Worm (Caenorhabditis elegans) whole organism, L2 larva: Measurements from ENCODE around the gene dsl-3.
"Not testable (repeated sequence)": the region's sequence is repeated elsewhere in the genome, so short reads cannot be mapped to it uniquely, and the experiment has no call there.

Experiments used
- C34F6.9 ChIP-seq: fragments of 150-350 bp; optimal IDR thresholded peaks from 2 replicates; lab custom pipeline; 2014; ENCODE audit warnings: missing biosample characterization, missing genetic modification characterization
- R02D3.7 ChIP-seq: fragments of 150-350 bp; optimal IDR thresholded peaks from 2 replicates; lab custom pipeline; 2014; ENCODE audit warnings: missing biosample characterization, missing genetic modification characterization
- Y55F3AM.14 ChIP-seq: fragments of 200-800 bp; sonication (Bioruptor generic); optimal IDR thresholded peaks from 2 replicates; lab custom pipeline; 2018; ENCODE audit warnings: mild to moderate bottlenecking, missing genetic modification characterization, missing compliant biosample characterization
- ZK546.5 ChIP-seq: sonication (generic microtip); optimal IDR thresholded peaks from 2 replicates; lab custom pipeline; 2017; ENCODE audit warnings: missing biosample characterization, missing genetic modification characterization
- alr-1 ChIP-seq: fragments of 150-350 bp; optimal IDR thresholded peaks from 2 replicates; lab custom pipeline; 2014; ENCODE audit warnings: missing biosample characterization, missing genetic modification characterization
- aly-2 ChIP-seq: fragments of 150-350 bp; optimal IDR thresholded peaks from 2 replicates; lab custom pipeline; 2014; ENCODE audit warnings: missing biosample characterization, missing genetic modification characterization
- ceh-82 ChIP-seq: fragments of 150-350 bp; optimal IDR thresholded peaks from 2 replicates; lab custom pipeline; 2014; ENCODE audit warnings: missing biosample characterization, missing genetic modification characterization
- crh-2 ChIP-seq: sonication (generic microtip); optimal IDR thresholded peaks from 2 replicates; lab custom pipeline; 2017; ENCODE audit warnings: missing biosample characterization, missing genetic modification characterization
- dmd-4 ChIP-seq: sonication (generic microtip); optimal IDR thresholded peaks from 2 replicates; lab custom pipeline; 2017; ENCODE audit warnings: missing biosample characterization, missing genetic modification characterization
- egl-27 ChIP-seq: sonication (generic microtip); optimal IDR thresholded peaks from 3 replicates; lab custom pipeline; 2017; ENCODE audit warnings: missing biosample characterization, missing genetic modification reagents, missing genetic modification characterization
- elt-1 ChIP-seq: fragments of 150-350 bp; optimal IDR thresholded peaks from 2 replicates; lab custom pipeline; 2014; ENCODE audit warnings: missing biosample characterization, missing genetic modification characterization
- elt-3 ChIP-seq: sonication (generic microtip); optimal IDR thresholded peaks from 2 replicates; lab custom pipeline; 2017; ENCODE audit warnings: missing biosample characterization, missing genetic modification characterization
- fos-1 ChIP-seq: fragments of 150-350 bp; optimal IDR thresholded peaks from 2 replicates; lab custom pipeline; 2014; ENCODE audit warnings: missing biosample characterization, missing genetic modification characterization
- gmeb-1 ChIP-seq: fragments of 150-350 bp; optimal IDR thresholded peaks from 2 replicates; lab custom pipeline; 2014; ENCODE audit warnings: missing biosample characterization, missing genetic modification characterization
- lin-11 ChIP-seq: fragments of 150-350 bp; sonication (generic microtip); optimal IDR thresholded peaks from 2 replicates; lab custom pipeline; 2014; ENCODE audit warnings: missing biosample characterization, missing genetic modification characterization, inconsistent platforms, mixed read lengths
- lin-13 ChIP-seq: fragments of 150-350 bp; optimal IDR thresholded peaks from 2 replicates; lab custom pipeline; 2014; ENCODE audit warnings: missing biosample characterization, missing genetic modification reagents, missing genetic modification characterization
- lsy-2 ChIP-seq, 2 experiments: fragments of 150-350 bp in 1 of 2; sonication (generic microtip) in 1 of 2; optimal IDR thresholded peaks; 2 replicates each; lab custom pipeline; 2014 to 2017; ENCODE audit warnings: missing biosample characterization in 2 of 2, missing genetic modification characterization in 2 of 2
- mbf-1 ChIP-seq: sonication (generic microtip); optimal IDR thresholded peaks from 2 replicates; lab custom pipeline; 2017; ENCODE audit warnings: missing biosample characterization, missing genetic modification characterization
- mdl-1 ChIP-seq, 2 experiments: fragments of 150-350 bp in 1 of 2; sonication (generic microtip) in 1 of 2; optimal IDR thresholded peaks; 2 replicates each; lab custom pipeline; 2017; ENCODE audit warnings: missing biosample characterization in 2 of 2, missing genetic modification characterization in 2 of 2
- nhr-10 ChIP-seq: sonication (generic microtip); optimal IDR thresholded peaks from 2 replicates; lab custom pipeline; 2017; ENCODE audit warnings: missing biosample characterization, missing genetic modification characterization
- nhr-11 ChIP-seq: fragments of 150-350 bp; optimal IDR thresholded peaks from 2 replicates; lab custom pipeline; 2014; ENCODE audit warnings: missing biosample characterization, missing genetic modification characterization
- nhr-129 ChIP-seq: fragments of 150-350 bp; optimal IDR thresholded peaks from 2 replicates; lab custom pipeline; 2014; ENCODE audit warnings: missing biosample characterization, missing genetic modification characterization
- nhr-21 ChIP-seq: fragments of 150-350 bp; optimal IDR thresholded peaks from 2 replicates; lab custom pipeline; 2014; ENCODE audit warnings: missing biosample characterization, missing genetic modification characterization
- nhr-23 ChIP-seq: fragments of 150-350 bp; optimal IDR thresholded peaks from 2 replicates; lab custom pipeline; 2014; ENCODE audit warnings: missing biosample characterization, missing genetic modification reagents, missing genetic modification characterization
- nhr-237 ChIP-seq: fragments of 150-350 bp; optimal IDR thresholded peaks from 2 replicates; lab custom pipeline; 2014; ENCODE audit warnings: missing biosample characterization, missing genetic modification characterization
- nhr-25 ChIP-seq: fragments of 150-350 bp; sonication (generic microtip); optimal IDR thresholded peaks from 3 replicates; lab custom pipeline; 2014; ENCODE audit warnings: missing biosample characterization, missing genetic modification characterization
- sem-4 ChIP-seq: fragments of 150-350 bp; optimal IDR thresholded peaks from 2 replicates; lab custom pipeline; 2014; ENCODE audit warnings: missing biosample characterization, missing genetic modification reagents, missing genetic modification characterization
- skn-1 ChIP-seq: sonication (generic microtip); optimal IDR thresholded peaks from 2 replicates; lab custom pipeline; 2017; ENCODE audit warnings: missing biosample characterization, missing genetic modification characterization
- sma-9 ChIP-seq, 2 experiments: fragments of 150-350 bp in 1 of 2; sonication (generic microtip) in 1 of 2; optimal IDR thresholded peaks; 2 replicates each; lab custom pipeline; 2014 to 2016; ENCODE audit warnings: missing genetic modification characterization in 2 of 2, mild to moderate bottlenecking in 1 of 2, missing biosample characterization in 1 of 2, missing compliant biosample characterization in 1 of 2, missing genetic modification reagents in 1 of 2, moderate library complexity in 1 of 2
- unc-55 ChIP-seq: fragments of 150-350 bp; sonication (generic microtip); optimal IDR thresholded peaks from 3 replicates; lab custom pipeline; 2014; ENCODE audit warnings: missing biosample characterization, missing genetic modification reagents, missing genetic modification characterization
- unc-62 ChIP-seq: fragments of 150-350 bp; optimal IDR thresholded peaks from 2 replicates; lab custom pipeline; 2014; ENCODE audit warnings: missing biosample characterization, missing genetic modification reagents, missing genetic modification characterization
- zag-1 ChIP-seq: fragments of 150-350 bp; optimal IDR thresholded peaks from 2 replicates; lab custom pipeline; 2014; ENCODE audit warnings: missing biosample characterization, missing genetic modification characterization
- ztf-1 ChIP-seq: fragments of 200-800 bp; sonication (Bioruptor generic); conservative IDR thresholded peaks from 2 replicates; pipeline ENCODE4 v1.3.6; 2022; ENCODE audit warnings: missing genetic modification characterization, missing compliant biosample characterization
- ztf-11 ChIP-seq: sonication (generic microtip); optimal IDR thresholded peaks from 2 replicates; lab custom pipeline; 2017; ENCODE audit warnings: missing biosample characterization, missing genetic modification characterization
- ztf-4 ChIP-seq: fragments of 150-350 bp; optimal IDR thresholded peaks from 2 replicates; lab custom pipeline; 2014; ENCODE audit warnings: missing biosample characterization, missing genetic modification characterization

Gene dsl-3

ce11 chrIV:1632593-1632992, 22.5 kb downstream of the dsl-3 start:
- TF ChIP-seq nhr-237 (tag; lab: Kevin White, UChicago): no peak
- no peak for TF ChIP-seq Y55F3AM.14 (GFP tag; lab: Kevin White, UChicago)
- no peak for TF ChIP-seq unc-62
- no peak for TF ChIP-seq elt-1
- TF ChIP-seq aly-2: no peak
- no peak for TF ChIP-seq lin-13
- no peak for TF ChIP-seq elt-3 (tag; lab: Kevin White, UChicago)
- TF ChIP-seq ceh-82: no peak
- no peak for TF ChIP-seq zag-1 (tag; lab: Kevin White, UChicago)
- no peak for TF ChIP-seq mbf-1
- TF ChIP-seq ztf-11 (tag; lab: Kevin White, UChicago): no peak
- no peak for TF ChIP-seq nhr-10 (tag; lab: Kevin White, UChicago)
- TF ChIP-seq alr-1: no peak
- TF ChIP-seq, all 48 proteins: peak for 0

- no peak for TF ChIP-seq ztf-4 (tag; lab: Kevin White, UChicago)
- no peak for TF ChIP-seq skn-1 (tag; lab: Kevin White, UChicago)
- no peak for TF ChIP-seq nhr-25
- TF ChIP-seq ztf-11 (tag; lab: Kevin White, UChicago): no peak
- TF ChIP-seq unc-55 (GFP tag; lab: Kevin White, UChicago): no peak
- TF ChIP-seq nhr-11: no peak
- no peak for TF ChIP-seq mdl-1 (tag; optimal IDR thresholded peaks at IDR 0.05; lab: Kevin White, UChicago)
- TF ChIP-seq nhr-129 (tag; lab: Kevin White, UChicago): no peak
Observed at ce11 chrIV:1633445-1633844, 23.4 kb downstream of the dsl-3 start, which contains the start of gene Y41D4B.6. Gene Y41D4B.6 (plus strand): TSS chrIV:1633745.

ce11 chrIV:1637333-1637732, 27.3 kb downstream of the dsl-3 start:
- TF ChIP-seq ztf-11 (tag; lab: Kevin White, UChicago): no peak
- TF ChIP-seq ZK546.5 (tag; lab: Kevin White, UChicago): no peak
- no peak for TF ChIP-seq lin-11 (tag; lab: Kevin White, UChicago)
- TF ChIP-seq zag-1 (tag; lab: Kevin White, UChicago): no peak
- no peak for TF ChIP-seq egl-27 (tag; lab: Kevin White, UChicago)
- TF ChIP-seq lsy-2 (tag; optimal IDR thresholded peaks at IDR 0.05; lab: Kevin White, UChicago): no peak
- no peak for TF ChIP-seq nhr-23 (tag; lab: Kevin White, UChicago)
- TF ChIP-seq skn-1 (tag; lab: Kevin White, UChicago): no peak
- no peak for TF ChIP-seq unc-62
- TF ChIP-seq ztf-1 (GFP tag; lab: Robert Waterston, UW): no peak
- no peak for TF ChIP-seq sem-4 (tag; lab: Kevin White, UChicago)
- no peak for TF ChIP-seq C34F6.9
- TF ChIP-seq R02D3.7 (tag; lab: Kevin White, UChicago): no peak
- no peak for TF ChIP-seq mbf-1

- TF ChIP-seq dmd-4 (tag; lab: Kevin White, UChicago); R02D3.7 (tag; lab: Kevin White, UChicago); lin-13: not testable (repeated sequence)
Observed at ce11 chrIV:1645198-1645597, 35.1 kb downstream of the dsl-3 start, which contains the start of gene nhr-274. Gene nhr-274 (minus strand): TSS chrIV:1645298.

- TF ChIP-seq Y55F3AM.14 (GFP tag; lab: Kevin White, UChicago) (no peak), fos-1 (no peak), mbf-1 (no peak), zag-1 (tag; lab: Kevin White, UChicago) (no peak)
Observed at ce11 chrIV:1649349-1649748, 39.3 kb downstream of the dsl-3 start.

DNA sequence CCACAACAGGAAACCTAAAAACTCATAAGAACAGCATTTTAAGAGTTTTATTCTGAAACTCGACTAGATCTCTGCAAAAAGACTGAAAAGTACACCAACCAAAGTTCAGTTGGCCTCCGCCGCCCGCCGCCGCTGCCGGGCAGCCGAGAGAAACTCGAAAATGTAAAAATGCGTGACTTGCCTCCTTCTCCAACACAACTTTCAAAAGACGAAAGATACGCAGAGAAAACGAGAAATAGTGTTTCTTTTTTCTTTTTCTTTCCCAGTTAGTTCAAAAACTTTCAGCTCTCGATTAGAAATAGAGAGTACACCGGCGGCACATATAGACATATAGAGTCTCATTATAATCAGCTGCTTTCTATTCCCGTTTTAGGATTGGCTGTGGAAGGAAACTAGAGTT, 39.7 kb downstream of the dsl-3 start:
- peak; percentile 37 for TF ChIP-seq sma-9 (GFP tag; optimal IDR thresholded peaks at IDR 0.05; lab: Kevin White, UChicago)
- TF ChIP-seq sma-9 (tag; optimal IDR thresholded peaks at IDR 0.05; lab: Kevin White, UChicago): no peak
- TF ChIP-seq C34F6.9: peak; percentile 62
- TF ChIP-seq dmd-4 (tag; lab: Kevin White, UChicago): no peak
- peak; percentile 31 for TF ChIP-seq gmeb-1 (tag; lab: Kevin White, UChicago)
- TF ChIP-seq nhr-21: peak; percentile 29
- no peak for TF ChIP-seq sem-4 (tag; lab: Kevin White, UChicago)
- peak; percentile 71 for TF ChIP-seq fos-1
- peak; percentile 75 for TF ChIP-seq crh-2
- TF ChIP-seq lsy-2 (tag; optimal IDR thresholded peaks at IDR 0.05; lab: Kevin White, UChicago): peak in 1 of 2 experiments; percentile 28
- TF ChIP-seq nhr-129 (tag; lab: Kevin White, UChicago): peak; percentile 47
- TF ChIP-seq unc-55 (GFP tag; lab: Kevin White, UChicago): peak; percentile 78
- peak; percentile 12 for TF ChIP-seq lin-13
- no peak for TF ChIP-seq R02D3.7 (tag; lab: Kevin White, UChicago)
